Worm (Caenorhabditis elegans): ENCODE results near the gene dlc-1.
A peak's percentile ranks its signal among the peaks of the same experiment; 100 is the strongest.

DNA sequence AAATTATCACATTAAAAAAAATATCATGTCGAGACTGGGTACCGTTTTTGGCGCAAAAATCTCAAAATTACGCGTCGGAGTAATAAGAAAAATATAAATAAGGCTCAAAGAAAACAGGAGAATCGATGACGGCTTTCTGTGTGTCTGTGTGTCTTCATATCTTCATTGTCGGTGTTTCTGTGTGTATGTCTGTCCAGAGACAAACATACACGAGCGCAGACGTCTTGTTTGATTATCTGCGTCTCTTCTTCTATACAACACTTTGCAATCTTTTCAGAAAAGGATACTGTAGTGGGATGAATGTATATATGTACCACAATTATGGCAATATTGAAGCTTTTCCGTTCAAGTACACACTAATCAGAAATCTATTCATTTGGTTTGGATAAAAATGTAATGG, 19.2 kb downstream of the dlc-1 start, which contains the start of gene C05D11.13:
- TF ChIP-seq irx-1 (tag; optimal IDR thresholded peaks at IDR 0.05) (peak; percentile 17), nhr-237 (tag; optimal IDR thresholded peaks at IDR 0.05) (no peak), jun-1 (tag; optimal IDR thresholded peaks at IDR 0.05) (peak; percentile 8), swsn-7 (tag; optimal IDR thresholded peaks at IDR 0.05) (no peak), elt-3 (tag; optimal IDR thresholded peaks at IDR 0.05) (peak in 1 of 6 experiments; percentile 16), nhr-76 (tag; optimal IDR thresholded peaks at IDR 0.05) (no peak), ceh-90 (tag; optimal IDR thresholded peaks at IDR 0.05) (no peak), fkh-10 (GFP tag; optimal IDR thresholded peaks at IDR 0.05) (no peak), elt-2 (tag; optimal IDR thresholded peaks at IDR 0.05) (no peak), ets-5 (GFP tag; IDR thresholded peaks at IDR 0.05) (no peak)

Data from whole organism, L1 larva.